Worm (Caenorhabditis elegans) whole organism, L4/young adult: ENCODE data around the gene lis-1.

ENCODE experiments used
- W03F9.2 ChIP-seq: fragments of 150-350 bp; optimal IDR thresholded peaks from 2 replicates; lab custom pipeline; 2014; ENCODE audit warnings: missing biosample characterization, missing genetic modification characterization
- dao-5 ChIP-seq: sonication (generic microtip); optimal IDR thresholded peaks from 2 replicates; lab custom pipeline; 2016; ENCODE audit warnings: missing genotype, missing genetic modification characterization, moderate library complexity, missing compliant biosample characterization
- him-1 ChIP-seq: sonication (generic microtip); optimal IDR thresholded peaks from 2 replicates; lab custom pipeline; 2016; ENCODE audit warnings: missing genotype, missing genetic modification reagents, missing genetic modification characterization, missing compliant biosample characterization

ce11 chrIII:13377249-13377648 lies 739 bp upstream of the lis-1 start:
- TF ChIP-seq him-1 (tag; lab: Kevin White, UChicago) = no peak
- no peak for TF ChIP-seq dao-5
- TF ChIP-seq W03F9.2 (tag; lab: Kevin White, UChicago) = peak; percentile 20
